Fruit fly (Drosophila melanogaster) Kc167 (cell line): ENCODE measurements around the gene CG11975.
A peak's percentile ranks its signal among the peaks of the same experiment; 100 is the strongest.

Source experiments
- Myc ChIP-seq: fragments of >200 bp; optimal IDR thresholded peaks from 2 replicates; lab custom pipeline; 2017; ENCODE audit warnings: missing external identifiers
- Sin3A ChIP-seq: fragments of >200 bp; optimal IDR thresholded peaks from 2 replicates; lab custom pipeline; 2018; ENCODE audit warnings: missing external identifiers
- h ChIP-seq: fragments of >200 bp; optimal IDR thresholded peaks from 3 replicates; lab custom pipeline; 2018; ENCODE audit warnings: missing external identifiers
- insv ChIP-seq: fragments of >200 bp; optimal IDR thresholded peaks from 3 replicates; lab custom pipeline; 2018; ENCODE audit warnings: missing external identifiers
- psq ChIP-seq: fragments of >200 bp; optimal IDR thresholded peaks from 2 replicates; lab custom pipeline; 2017; ENCODE audit warnings: missing external identifiers
- ttk ChIP-seq: sonication (Bioruptor generic); optimal IDR thresholded peaks from 2 replicates; lab custom pipeline; 2017; ENCODE audit warnings: missing external identifiers

Gene CG11975

DNA sequence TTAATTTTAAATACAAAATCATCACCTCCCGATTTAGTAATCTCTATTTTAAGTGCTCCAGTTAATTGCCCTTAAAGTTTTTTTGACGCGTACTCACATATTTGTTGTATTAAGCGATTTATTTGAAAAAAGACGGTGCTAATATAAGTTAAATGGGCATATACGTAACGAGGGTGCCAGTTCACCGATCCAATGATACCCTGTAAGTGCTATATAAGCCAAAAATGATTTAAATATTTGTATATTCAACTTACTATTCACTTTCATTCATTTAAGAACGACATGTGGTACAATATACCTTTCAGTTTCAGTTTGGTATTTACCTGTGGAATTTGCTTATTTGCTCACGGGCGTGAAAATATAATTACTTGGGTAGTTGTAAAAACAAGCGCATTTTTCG is 9.5 kb downstream of the CG11975 start:
- no peak for TF ChIP-seq insv (lab: Kevin White, UChicago)
- no peak for TF ChIP-seq ttk (lab: Kevin White, UChicago)
- TF ChIP-seq Sin3A (lab: Kevin White, UChicago), result no peak
- no peak for TF ChIP-seq psq
- TF ChIP-seq Myc (lab: Kevin White, UChicago), result no peak

dm6 chr3R:9003600-9004223 is 10.7 kb downstream of the CG11975 start, which contains the start of the genes CG31100 and CG11980:
Gene CG31100, minus strand, starts transcription at chr3R:9003650.
Gene CG11980, plus strand, starts transcription at chr3R:9004017.
- no peak for TF ChIP-seq h (lab: Kevin White, UChicago)
- TF ChIP-seq Myc (lab: Kevin White, UChicago), result no peak
- no peak for TF ChIP-seq insv (lab: Kevin White, UChicago)
- no peak for TF ChIP-seq Sin3A (lab: Kevin White, UChicago)
- TF ChIP-seq ttk (lab: Kevin White, UChicago), result no peak
- TF ChIP-seq psq, result no peak

DNA sequence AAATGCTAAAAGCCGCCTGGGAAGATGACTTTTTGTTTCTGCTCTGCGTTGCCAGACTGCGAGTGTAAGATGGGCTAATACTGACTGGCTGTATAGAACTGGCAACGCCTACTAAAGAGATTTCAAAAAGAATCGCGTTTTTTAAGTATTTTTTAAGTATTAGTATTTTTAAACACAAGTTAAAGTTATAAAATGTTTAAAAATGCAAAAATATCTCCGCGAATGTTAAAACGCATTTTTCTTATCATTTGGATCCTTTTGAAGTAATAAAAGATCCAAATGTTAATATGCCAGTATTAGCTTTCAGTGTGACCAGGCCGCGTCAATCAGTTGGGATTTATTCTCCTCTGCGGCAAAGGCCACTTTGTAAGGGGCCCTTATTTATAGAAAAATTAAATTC is 13.1 kb downstream of the CG11975 start, which contains the start of the genes Prosbeta3 and Iru:
TSS of gene Prosbeta3 (minus strand) at position 98 of the 400 bp plus-strand sequence.
TSS of gene Iru (plus strand) at position 328 of the 400 bp plus-strand sequence.
- TF ChIP-seq h (lab: Kevin White, UChicago) (no peak), insv (lab: Kevin White, UChicago) (no peak), ttk (lab: Kevin White, UChicago) (no peak)

DNA sequence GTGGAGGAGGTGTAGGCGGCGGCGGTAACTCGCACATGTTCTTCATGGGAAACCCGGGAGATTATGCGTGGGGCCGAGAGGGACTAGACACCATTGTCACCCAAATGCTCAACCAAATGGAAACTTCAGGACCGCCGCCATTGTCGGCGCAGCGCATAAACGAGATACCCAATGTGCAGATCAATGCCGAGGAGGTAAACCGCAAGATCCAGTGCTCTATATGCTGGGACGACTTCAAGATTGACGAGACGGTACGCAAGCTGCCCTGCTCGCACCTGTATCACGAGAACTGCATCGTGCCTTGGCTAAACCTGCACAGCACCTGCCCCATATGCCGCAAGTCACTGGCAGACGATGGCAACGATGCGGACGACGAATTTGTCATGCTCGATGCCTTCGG is 14.2 kb downstream of the CG11975 start:
- TF ChIP-seq ttk (lab: Kevin White, UChicago) (peak; percentile 93), insv (lab: Kevin White, UChicago) (no peak)

DNA sequence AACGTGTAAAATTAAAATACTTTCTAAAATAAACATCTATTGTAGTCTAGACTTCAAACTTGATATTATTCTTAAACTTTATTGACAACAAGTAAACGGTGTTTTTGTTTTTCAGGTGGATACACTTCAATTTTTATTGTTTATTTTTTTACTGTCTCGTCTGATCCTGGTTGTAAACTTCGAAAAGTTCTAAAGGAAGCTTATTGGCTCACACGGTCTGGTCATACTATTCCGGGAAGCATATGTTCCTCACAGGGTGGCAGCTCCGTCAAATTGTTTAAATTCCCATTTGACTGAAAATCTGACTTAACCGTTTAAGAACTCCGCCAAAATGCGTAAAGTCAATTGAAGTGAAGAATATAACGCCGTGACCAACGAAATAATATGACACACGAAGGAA is 15.1 kb downstream of the CG11975 start, which contains the start of gene CG11983:
TSS of gene CG11983 (plus strand) at position 120 of the 400 bp plus-strand sequence.
- TF ChIP-seq psq (no peak), insv (lab: Kevin White, UChicago) (no peak), ttk (lab: Kevin White, UChicago) (no peak), Sin3A (lab: Kevin White, UChicago) (no peak), Myc (lab: Kevin White, UChicago) (no peak)

dm6 chr3R:9010695-9011094 is 17.6 kb downstream of the CG11975 start:
- no peak for TF ChIP-seq psq

DNA sequence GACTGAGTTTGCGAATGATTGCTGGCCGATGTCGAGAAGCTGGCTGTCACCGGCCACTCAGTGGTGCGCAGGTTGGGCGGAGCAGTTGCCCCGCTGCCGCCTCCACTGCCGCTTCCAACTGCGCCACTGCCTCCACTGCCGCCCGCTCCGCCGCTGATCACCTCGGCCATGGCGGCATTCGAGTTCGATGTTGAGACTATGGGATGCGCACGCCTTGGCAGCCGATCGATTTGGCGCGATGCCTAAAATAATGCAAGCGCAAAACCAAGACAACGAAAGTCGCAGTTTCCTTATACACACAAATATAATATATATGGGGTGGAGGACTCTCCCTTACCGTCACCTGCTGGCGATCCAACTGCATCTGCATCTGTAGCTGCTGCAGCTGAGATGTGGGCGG is 18.7 kb downstream of the CG11975 start:
- TF ChIP-seq insv (lab: Kevin White, UChicago), result no peak
- no peak for TF ChIP-seq psq
- no peak for TF ChIP-seq Sin3A (lab: Kevin White, UChicago)
- no peak for TF ChIP-seq h (lab: Kevin White, UChicago)
- no peak for TF ChIP-seq Myc (lab: Kevin White, UChicago)
- TF ChIP-seq ttk (lab: Kevin White, UChicago), result no peak

- no peak for TF ChIP-seq ttk (lab: Kevin White, UChicago)
- TF ChIP-seq Sin3A (lab: Kevin White, UChicago), result no peak
- TF ChIP-seq psq, result no peak
- no peak for TF ChIP-seq h (lab: Kevin White, UChicago)
- no peak for TF ChIP-seq insv (lab: Kevin White, UChicago)
- TF ChIP-seq Myc (lab: Kevin White, UChicago), result no peak
Measured at dm6 chr3R:9013765-9014380, 20.8 kb downstream of the CG11975 start.

DNA sequence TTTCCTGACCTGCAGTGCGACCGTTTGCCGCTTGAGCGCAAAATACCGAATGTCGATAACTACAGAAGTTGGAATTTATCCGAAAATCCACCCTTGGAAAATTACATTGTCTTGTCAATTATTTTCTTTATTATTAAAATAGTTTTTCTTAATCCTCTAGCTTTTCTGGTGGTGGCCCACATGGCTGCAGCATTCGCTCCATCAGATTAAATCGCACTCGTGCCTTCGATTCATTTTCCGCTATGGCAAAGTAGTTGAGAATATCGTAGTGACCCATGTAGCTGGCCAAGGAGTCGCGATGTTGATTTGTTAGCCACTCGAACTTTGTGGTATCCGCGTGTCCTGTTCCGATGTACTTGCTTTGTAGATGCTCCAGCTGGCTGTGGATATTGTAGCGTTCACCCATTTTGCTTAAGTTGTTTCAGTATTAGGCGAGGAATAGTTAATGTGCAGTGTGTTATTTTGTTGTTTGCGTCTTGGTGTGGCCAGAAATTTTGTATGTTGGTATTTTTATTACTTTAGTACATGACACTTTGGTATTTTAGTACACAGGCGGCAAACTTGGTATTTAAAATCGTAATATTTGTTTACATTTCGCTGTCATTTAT is 21.9 kb downstream of the CG11975 start, which contains the start of the genes Kcmf1, Sf3b5 and CG11986:
TSS of gene Kcmf1 (minus strand) at position 51 of the 608 bp plus-strand sequence.
TSS of gene Sf3b5 (minus strand) at position 483 of the 608 bp plus-strand sequence.
TSS of gene CG11986 (plus strand) at position 588 of the 608 bp plus-strand sequence.
- no peak for TF ChIP-seq insv (lab: Kevin White, UChicago)
- no peak for TF ChIP-seq ttk (lab: Kevin White, UChicago)
- no peak for TF ChIP-seq h (lab: Kevin White, UChicago)
- TF ChIP-seq Myc (lab: Kevin White, UChicago), result no peak
- no peak for TF ChIP-seq Sin3A (lab: Kevin White, UChicago)
- no peak for TF ChIP-seq psq

- TF ChIP-seq psq (no peak), Sin3A (lab: Kevin White, UChicago) (no peak), h (lab: Kevin White, UChicago) (no peak), Myc (lab: Kevin White, UChicago) (no peak), insv (lab: Kevin White, UChicago) (no peak), ttk (lab: Kevin White, UChicago) (no peak)
Measured at dm6 chr3R:9016869-9017268, 23.8 kb downstream of the CG11975 start.

dm6 chr3R:9019689-9020138 is 26.7 kb downstream of the CG11975 start, which contains the start of gene tgo:
Gene tgo, minus strand, starts transcription at chr3R:9020022.
- TF ChIP-seq Sin3A (lab: Kevin White, UChicago) (no peak), h (lab: Kevin White, UChicago) (no peak), Myc (lab: Kevin White, UChicago) (no peak), insv (lab: Kevin White, UChicago) (no peak), psq (no peak), ttk (lab: Kevin White, UChicago) (no peak)

DNA sequence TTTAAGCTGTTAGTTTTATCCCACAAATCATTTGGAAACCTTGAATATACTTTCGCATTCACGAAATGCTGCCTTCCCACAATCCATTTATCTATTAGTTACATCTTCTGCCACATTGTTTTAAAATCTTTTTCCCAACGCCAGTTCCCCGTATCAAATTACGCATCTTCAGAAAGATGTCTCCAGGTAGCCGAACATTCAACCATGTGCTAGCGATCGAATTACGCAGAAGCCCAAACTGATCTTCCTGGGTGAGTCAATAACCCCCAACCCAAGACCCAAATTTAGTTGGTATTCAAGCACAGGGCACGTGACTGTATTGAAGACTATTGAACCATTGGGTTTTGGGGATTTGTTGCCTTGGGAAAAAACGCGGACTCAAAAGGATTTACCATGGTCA is 30.9 kb downstream of the CG11975 start:
- TF ChIP-seq insv (lab: Kevin White, UChicago) (no peak), Myc (lab: Kevin White, UChicago) (no peak), h (lab: Kevin White, UChicago) (no peak), Sin3A (lab: Kevin White, UChicago) (no peak), ttk (lab: Kevin White, UChicago) (no peak), psq (no peak)
